Fruit fly (Drosophila melanogaster) whole organism, adult: ENCODE measurements around the gene CG13252.

Experiments
- CG11617 ChIP-seq: fragments of 200-800 bp; sonication (Bioruptor generic); optimal IDR thresholded peaks from 2 replicates; lab custom pipeline; 2017; ENCODE audit warnings: mild to moderate bottlenecking, missing biosample characterization, missing genetic modification reagents, missing genetic modification characterization
- CG14711 ChIP-seq: fragments of 200-800 bp; sonication (Bioruptor generic); optimal IDR thresholded peaks from 2 replicates; lab custom pipeline; 2018; ENCODE audit warnings: missing biosample characterization, mild to moderate bottlenecking, missing genetic modification characterization, moderate library complexity
- CG1620 ChIP-seq: fragments of 200-800 bp; sonication (Bioruptor generic); optimal IDR thresholded peaks from 2 replicates; lab custom pipeline; 2016; ENCODE audit warnings: missing biosample characterization, missing genetic modification characterization
- CG5204 ChIP-seq: fragments of 200-800 bp; sonication (Bioruptor generic); optimal IDR thresholded peaks from 2 replicates; lab custom pipeline; 2016; ENCODE audit warnings: missing biosample characterization, missing genetic modification characterization
- CG7101 ChIP-seq: fragments of 200-800 bp; sonication (Bioruptor generic); optimal IDR thresholded peaks from 2 replicates; lab custom pipeline; 2018; ENCODE audit warnings: missing biosample characterization, mild to moderate bottlenecking, missing genetic modification characterization, moderate library complexity
- Hr96 ChIP-seq: fragments of 200-800 bp; sonication (Bioruptor generic); optimal IDR thresholded peaks from 2 replicates; lab custom pipeline; 2016; ENCODE audit warnings: missing biosample characterization, missing genetic modification characterization
- Mnt ChIP-seq: fragments of 200-800 bp; sonication (Bioruptor generic); optimal IDR thresholded peaks from 2 replicates; lab custom pipeline; 2016; ENCODE audit warnings: missing biosample characterization, mild to moderate bottlenecking, missing genetic modification characterization
- bab1 ChIP-seq: fragments of 200-800 bp; sonication (Bioruptor generic); optimal IDR thresholded peaks from 3 replicates; lab custom pipeline; 2019; ENCODE audit warnings: missing biosample characterization, mild to moderate bottlenecking, missing genetic modification characterization, moderate library complexity
- cnc ChIP-seq, 2 experiments: fragments of >200 bp; optimal IDR thresholded peaks; 2 replicates each; lab custom pipeline; 2017
- kay ChIP-seq: fragments of 200-800 bp; sonication (Bioruptor generic); peaks from one replicate; lab custom pipeline; 2016; ENCODE audit warnings: missing biosample characterization, missing genetic modification characterization, borderline replicate concordance
- toe ChIP-seq: fragments of 200-800 bp; sonication (Bioruptor generic); optimal IDR thresholded peaks from 2 replicates; lab custom pipeline; 2016; ENCODE audit warnings: missing biosample characterization, missing genetic modification characterization

DNA sequence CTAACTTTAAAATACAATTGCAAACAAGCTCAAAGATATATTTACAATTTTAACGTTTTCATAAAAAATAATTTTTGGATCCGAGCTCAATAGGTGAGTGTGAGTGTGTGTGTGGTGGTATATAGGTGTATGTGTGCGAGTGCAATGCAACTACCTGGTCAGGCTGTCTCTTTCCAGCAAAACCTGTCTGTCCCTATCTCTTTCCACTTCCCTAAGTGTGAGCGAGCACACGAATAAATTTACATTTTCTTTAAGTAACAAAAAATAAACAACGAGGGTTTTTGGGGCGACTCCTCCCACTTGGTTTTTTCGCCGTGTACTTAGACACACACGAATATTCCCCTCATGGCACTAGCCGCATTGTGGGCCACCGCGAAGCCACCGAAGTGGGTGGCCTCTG, 37.9 kb upstream of the CG13252 start:
- TF ChIP-seq Hr96 (GFP tag; lab: Kevin White, UChicago) (no peak), kay (GFP tag; lab: Kevin White, UChicago) (no peak), CG5204 (GFP tag; lab: Kevin White, UChicago) (no peak), CG1620 (no peak), cnc (optimal IDR thresholded peaks at IDR 0.05; lab: Kevin White, UChicago) (no peak), toe (GFP tag; lab: Kevin White, UChicago) (no peak), CG14711 (tag; lab: Kevin White, UChicago) (no peak), bab1 (GFP tag; lab: Kevin White, UChicago) (no peak), Mnt (no peak), CG11617 (no peak), CG7101 (no peak)
